Worm (Caenorhabditis elegans) whole organism, young adult: ENCODE data around the gene zim-2.

Experiments
- F10E7.11 ChIP-seq: sonication (generic microtip); optimal IDR thresholded peaks from 2 replicates; lab custom pipeline; 2017; ENCODE audit warnings: mild to moderate bottlenecking, missing genetic modification characterization, moderate library complexity, missing compliant biosample characterization
- F33H1.4 ChIP-seq: fragments of 200-800 bp; sonication (Bioruptor generic); IDR thresholded peaks from 2 replicates; pipeline ENCODE4 v1.3.6; 2022; ENCODE audit warnings: missing genetic modification reagents, missing genetic modification characterization, missing compliant biosample characterization
- Y53G8AR.9 ChIP-seq: fragments of 200-800 bp; sonication (Bioruptor generic); conservative IDR thresholded peaks from 2 replicates; pipeline ENCODE4 v1.3.6; 2022; ENCODE audit warnings: missing genetic modification reagents, missing genetic modification characterization, missing compliant biosample characterization
- ama-1 ChIP-seq, 3 experiments: fragments of 150-350 bp in 1 of 3; sonication (generic microtip) in 2 of 3; optimal IDR thresholded peaks; 2 replicates each; lab custom pipeline; 2014 to 2018; ENCODE audit warnings: missing biosample characterization in 2 of 3, missing genetic modification characterization in 2 of 3, missing genetic modification reagents in 2 of 3
- chd-7 ChIP-seq: sonication (generic microtip); optimal IDR thresholded peaks from 2 replicates; lab custom pipeline; 2016; ENCODE audit warnings: mild to moderate bottlenecking, missing genetic modification characterization, moderate library complexity, missing compliant biosample characterization
- die-1 ChIP-seq: sonication (generic microtip); optimal IDR thresholded peaks from 2 replicates; lab custom pipeline; 2016; ENCODE audit warnings: missing genotype, mild to moderate bottlenecking, missing genetic modification characterization, missing compliant biosample characterization
- lag-1 ChIP-seq: fragments of 200-800 bp; sonication (Bioruptor generic); IDR thresholded peaks from 2 replicates; pipeline ENCODE4 v1.3.6; 2022; ENCODE audit warnings: missing genetic modification reagents, missing genetic modification characterization, missing compliant biosample characterization
- lin-35 ChIP-seq, 3 experiments: fragments of 150-350 bp in 2 of 3; sonication (generic microtip) in 1 of 3; optimal IDR thresholded peaks; 2 replicates each; lab custom pipeline; 2014 to 2018; ENCODE audit warnings: missing biosample characterization in 3 of 3, missing genetic modification characterization in 3 of 3, missing genetic modification reagents in 3 of 3
- repo-1 ChIP-seq: sonication (generic microtip); optimal IDR thresholded peaks from 2 replicates; lab custom pipeline; 2017; ENCODE audit warnings: mild to moderate bottlenecking, missing genetic modification characterization, missing compliant biosample characterization

ce11 chrIV:10521106-10521505, 33.9 kb upstream of the zim-2 start, which contains the start of gene cal-4:
- no peak for TF ChIP-seq repo-1 (tag; lab: Kevin White, UChicago)
- no peak for TF ChIP-seq lag-1 (GFP tag; lab: Robert Waterston, UW)
- TF ChIP-seq lin-35 (GFP tag; optimal IDR thresholded peaks at IDR 0.05; lab: Kevin White, UChicago): no peak
- no peak for TF ChIP-seq ama-1 (optimal IDR thresholded peaks at IDR 0.05; lab: Kevin White, UChicago)
- no peak for TF ChIP-seq ama-1 (GFP tag; optimal IDR thresholded peaks at IDR 0.05; lab: Kevin White, UChicago)
- no peak for TF ChIP-seq die-1 (tag; lab: Kevin White, UChicago)
- no peak for TF ChIP-seq F10E7.11
- no peak for TF ChIP-seq F33H1.4
- no peak for TF ChIP-seq chd-7 (tag; lab: Kevin White, UChicago)
- TF ChIP-seq Y53G8AR.9 (GFP tag; lab: Robert Waterston, UW): no peak
